Fruit fly (Drosophila melanogaster): Measurements from ENCODE around the gene REG.

Gene REG

dm6 chrX:13220418-13220817 is 8.3 kb downstream of the REG start (continued):
- no peak for TF ChIP-seq CG4318 (GFP tag; optimal IDR thresholded peaks at IDR 0.05)
- TF ChIP-seq CG8632 (GFP tag; optimal IDR thresholded peaks at IDR 0.05) = no peak
- TF ChIP-seq CG6276 (GFP tag; optimal IDR thresholded peaks at IDR 0.05) = no peak
- TF ChIP-seq OdsH (GFP tag; optimal IDR thresholded peaks at IDR 0.05) = no peak
- peak; percentile 44 for TF ChIP-seq Met (GFP tag; optimal IDR thresholded peaks at IDR 0.05)
- no peak for TF ChIP-seq CG6792 (GFP tag; optimal IDR thresholded peaks at IDR 0.05)
- peak; percentile 52 for TF ChIP-seq topi (GFP tag; optimal IDR thresholded peaks at IDR 0.05)

- peak; percentile 59; the same call in 2 of the 3 replicates for TF ChIP-seq eg (GFP tag; IDR thresholded peaks at IDR 0.05)
- TF ChIP-seq CG6163 (GFP tag; IDR thresholded peaks at IDR 0.05) = peak; percentile 66; the same call in 2 of the 3 replicates
- TF ChIP-seq acj6 (GFP tag; optimal IDR thresholded peaks at IDR 0.05) = peak; percentile 39
- no peak for TF ChIP-seq vri (GFP tag; optimal IDR thresholded peaks at IDR 0.05)
- peak; percentile 55 for TF ChIP-seq CG31627 (GFP tag; optimal IDR thresholded peaks at IDR 0.05)
- TF ChIP-seq Hr4 (GFP tag; optimal IDR thresholded peaks at IDR 0.05) = peak; percentile 6
- peak; percentile 0 for TF ChIP-seq Sox15 (GFP tag; optimal IDR thresholded peaks at IDR 0.05)
- TF ChIP-seq Hr39 (GFP tag; optimal IDR thresholded peaks at IDR 0.05) = peak; percentile 56
- TF ChIP-seq CG9139 (GFP tag; optimal IDR thresholded peaks at IDR 0.05) = no peak
- TF ChIP-seq CG15336 (GFP tag; IDR thresholded peaks at IDR 0.05) = peak; percentile 49
- peak; percentile 46 for TF ChIP-seq Sox102F (GFP tag; optimal IDR thresholded peaks at IDR 0.05)
- TF ChIP-seq Eip75B (GFP tag; optimal IDR thresholded peaks at IDR 0.05) = peak; percentile 20
- TF ChIP-seq CG16779 (tag; optimal IDR thresholded peaks at IDR 0.05) = no peak
- peak; percentile 32 for TF ChIP-seq Ets21C (GFP tag; optimal IDR thresholded peaks at IDR 0.05)
- peak; percentile 36 for TF ChIP-seq achi (GFP tag; optimal IDR thresholded peaks at IDR 0.05)
- TF ChIP-seq CG11902 (GFP tag; optimal IDR thresholded peaks at IDR 0.05) = peak; percentile 27
- peak; percentile 45 for TF ChIP-seq CG7368 (GFP tag; optimal IDR thresholded peaks at IDR 0.05)
- TF ChIP-seq fkh (GFP tag; optimal IDR thresholded peaks at IDR 0.05) = no peak
- TF ChIP-seq Eip78C (GFP tag) = peak; percentile 73
- TF ChIP-seq salr (GFP tag; optimal IDR thresholded peaks at IDR 0.05) = no peak
- TF ChIP-seq CG34406 (GFP tag; optimal IDR thresholded peaks at IDR 0.05) = peak; percentile 3
- TF ChIP-seq Gug (GFP tag; IDR thresholded peaks at IDR 0.05) = 0 out of 2 replicates have a peak, but pooled peaks have one; percentile 29
- peak; percentile 64 for TF ChIP-seq OdsH (GFP tag; optimal IDR thresholded peaks at IDR 0.05)
- peak; percentile 82 for TF ChIP-seq svp (GFP tag)
- peak; percentile 68 for TF ChIP-seq topi (GFP tag; optimal IDR thresholded peaks at IDR 0.05)
- no peak for TF ChIP-seq CG11762 (GFP tag; optimal IDR thresholded peaks at IDR 0.05; ENCODE audit: insufficient read depth)
- TF ChIP-seq CG32006 (GFP tag; optimal IDR thresholded peaks at IDR 0.05) = peak; percentile 47
- peak; percentile 45 for TF ChIP-seq CG3919 (GFP tag; optimal IDR thresholded peaks at IDR 0.05)
- peak; percentile 20 for TF ChIP-seq CG8319 (GFP tag; optimal IDR thresholded peaks at IDR 0.05)
- peak; percentile 65 for TF ChIP-seq Met (GFP tag; optimal IDR thresholded peaks at IDR 0.05)
- peak; percentile 64 for TF ChIP-seq Blimp-1 (GFP tag; optimal IDR thresholded peaks at IDR 0.05)
- TF ChIP-seq fd59A (GFP tag; optimal IDR thresholded peaks at IDR 0.05) = no peak
- TF ChIP-seq Smox (GFP tag; optimal IDR thresholded peaks at IDR 0.05) = peak; percentile 47
- peak; percentile 61 for TF ChIP-seq cyc (GFP tag; optimal IDR thresholded peaks at IDR 0.05)
- no peak for TF ChIP-seq CG10631 (GFP tag; optimal IDR thresholded peaks at IDR 0.05)
- peak; percentile 33 for TF ChIP-seq CG6792 (GFP tag; optimal IDR thresholded peaks at IDR 0.05)
- TF ChIP-seq esn (GFP tag; optimal IDR thresholded peaks at IDR 0.05) = peak; percentile 58
- TF ChIP-seq CG10669 (GFP tag; optimal IDR thresholded peaks at IDR 0.05) = no peak
- TF ChIP-seq lz (GFP tag; optimal IDR thresholded peaks at IDR 0.05) = peak; percentile 52
- TF ChIP-seq Sox14 (GFP tag; optimal IDR thresholded peaks at IDR 0.05) = peak; percentile 17
- TF ChIP-seq CG4318 (GFP tag; optimal IDR thresholded peaks at IDR 0.05) = no peak
- peak; percentile 46; the same call in 1 of the 3 replicates for TF ChIP-seq CG8119 (GFP tag; IDR thresholded peaks at IDR 0.05)
- TF ChIP-seq spab (GFP tag; optimal IDR thresholded peaks at IDR 0.05) = no peak
Observed at dm6 chrX:13221311-13221710, 9.2 kb downstream of the REG start.
